Fruit fly (Drosophila melanogaster) whole organism, prepupa: ENCODE measurements around the gene CG8236.

Experiments used
- Blimp-1 ChIP-seq: fragments of 200-800 bp; sonication (Bioruptor generic); optimal IDR thresholded peaks from 3 replicates; lab custom pipeline; 2017; ENCODE audit warnings: missing biosample characterization, missing genetic modification characterization, mild to moderate bottlenecking, moderate library complexity, missing genetic modification reagents
- CG10631 ChIP-seq: fragments of 200-800 bp; sonication (Bioruptor generic); optimal IDR thresholded peaks from 2 replicates; lab custom pipeline; 2016; ENCODE audit warnings: missing biosample characterization, missing genetic modification characterization
- CG10669 ChIP-seq: fragments of 200-800 bp; sonication (Bioruptor generic); optimal IDR thresholded peaks from 3 replicates; lab custom pipeline; 2018; ENCODE audit warnings: missing biosample characterization, mild to moderate bottlenecking, missing genetic modification characterization, moderate library complexity
- CG11762 ChIP-seq: fragments of 200-800 bp; sonication (Bioruptor generic); optimal IDR thresholded peaks from 3 replicates; lab custom pipeline; 2016; ENCODE audit warnings: missing biosample characterization, missing genetic modification characterization; ENCODE audit not compliant: insufficient read depth
- CG15336 ChIP-seq: fragments of 200-800 bp; sonication (Bioruptor generic); IDR thresholded peaks from 2 replicates; pipeline ENCODE4 v1.3.6; 2022; ENCODE audit warnings: missing biosample characterization, missing genetic modification characterization
- CG1621 ChIP-seq: fragments of 200-800 bp; sonication (Bioruptor generic); optimal IDR thresholded peaks from 3 replicates; lab custom pipeline; 2018; ENCODE audit warnings: missing biosample characterization, mild to moderate bottlenecking, missing genetic modification characterization
- CG3032 ChIP-seq: fragments of 200-800 bp; optimal IDR thresholded peaks from 2 replicates; lab custom pipeline; 2019; ENCODE audit warnings: missing biosample characterization, mild to moderate bottlenecking, missing genetic modification characterization, moderate library complexity
- CG31627 ChIP-seq: fragments of 200-800 bp; sonication (Bioruptor generic); optimal IDR thresholded peaks from 3 replicates; lab custom pipeline; 2016; ENCODE audit warnings: missing biosample characterization, missing genetic modification characterization
- CG32006 ChIP-seq: fragments of 200-800 bp; sonication (Bioruptor generic); optimal IDR thresholded peaks from 3 replicates; lab custom pipeline; 2017; ENCODE audit warnings: missing biosample characterization, mild to moderate bottlenecking, missing genetic modification characterization
- CG4318 ChIP-seq: fragments of 200-800 bp; sonication (Bioruptor generic); optimal IDR thresholded peaks from 3 replicates; lab custom pipeline; 2017; ENCODE audit warnings: missing biosample characterization, mild to moderate bottlenecking, missing genetic modification characterization
- CG6163 ChIP-seq: fragments of 200-800 bp; sonication (Bioruptor generic); IDR thresholded peaks from 3 replicates; pipeline ENCODE4 v1.3.6; 2022; ENCODE audit warnings: missing biosample characterization, missing genetic modification characterization
- CG6276 ChIP-seq: fragments of 200-800 bp; sonication (Bioruptor generic); optimal IDR thresholded peaks from 2 replicates; lab custom pipeline; 2017; ENCODE audit warnings: missing biosample characterization, mild to moderate bottlenecking, missing genetic modification characterization
- CG6792 ChIP-seq: fragments of 200-800 bp; sonication (Bioruptor generic); optimal IDR thresholded peaks from 3 replicates; lab custom pipeline; 2016; ENCODE audit warnings: missing biosample characterization, missing genetic modification characterization
- CG6808 ChIP-seq: fragments of 200-800 bp; sonication (Bioruptor generic); optimal IDR thresholded peaks from 3 replicates; lab custom pipeline; 2017; ENCODE audit warnings: missing biosample characterization, missing genetic modification characterization, mild to moderate bottlenecking, moderate library complexity, missing genetic modification reagents
- CG6854 ChIP-seq: fragments of 200-800 bp; sonication (Bioruptor generic); optimal IDR thresholded peaks from 2 replicates; lab custom pipeline; 2017; ENCODE audit warnings: missing biosample characterization, mild to moderate bottlenecking, missing genetic modification characterization
- CG8319 ChIP-seq: fragments of 200-800 bp; sonication (Bioruptor generic); optimal IDR thresholded peaks from 3 replicates; lab custom pipeline; 2016; ENCODE audit warnings: missing biosample characterization, missing genetic modification characterization
- CG8632 ChIP-seq: fragments of 200-800 bp; sonication (Bioruptor generic); optimal IDR thresholded peaks from 3 replicates; lab custom pipeline; 2016; ENCODE audit warnings: missing biosample characterization, missing genetic modification characterization
- Eip75B ChIP-seq: fragments of 200-800 bp; sonication (Bioruptor generic); optimal IDR thresholded peaks from 3 replicates; lab custom pipeline; 2016; ENCODE audit warnings: missing biosample characterization, missing genetic modification characterization
- Eip93F ChIP-seq: fragments of 200-800 bp; sonication (Bioruptor generic); optimal IDR thresholded peaks from 2 replicates; lab custom pipeline; 2016; ENCODE audit warnings: missing biosample characterization, mild to moderate bottlenecking, missing genetic modification characterization
- Ets96B ChIP-seq: fragments of 200-800 bp; optimal IDR thresholded peaks from 2 replicates; lab custom pipeline; 2019; ENCODE audit warnings: missing biosample characterization, mild to moderate bottlenecking, missing genetic modification characterization, moderate library complexity
- Gug ChIP-seq: fragments of 200-800 bp; sonication (Bioruptor generic); IDR thresholded peaks from 2 replicates; pipeline ENCODE4 v1.3.6; 2022; ENCODE audit warnings: missing biosample characterization, missing genetic modification characterization
- Hr38 ChIP-seq: sonication (Bioruptor generic); optimal IDR thresholded peaks from 2 replicates; lab custom pipeline; 2016; ENCODE audit warnings: missing biosample characterization, missing genetic modification characterization
- Hr39 ChIP-seq: fragments of 200-800 bp; sonication (Bioruptor generic); optimal IDR thresholded peaks from 2 replicates; lab custom pipeline; 2016; ENCODE audit warnings: missing biosample characterization, missing genetic modification characterization
- Hr4 ChIP-seq: fragments of 200-800 bp; sonication (Bioruptor generic); optimal IDR thresholded peaks from 3 replicates; lab custom pipeline; 2016; ENCODE audit warnings: missing biosample characterization, missing genetic modification characterization
- Lpt ChIP-seq: fragments of 200-800 bp; sonication (Bioruptor generic); optimal IDR thresholded peaks from 3 replicates; lab custom pipeline; 2016; ENCODE audit warnings: missing biosample characterization, missing genetic modification characterization
- Met ChIP-seq: fragments of 200-800 bp; sonication (Bioruptor generic); optimal IDR thresholded peaks from 3 replicates; lab custom pipeline; 2016; ENCODE audit warnings: missing biosample characterization, missing genetic modification characterization
- OdsH ChIP-seq: fragments of 200-800 bp; sonication (Bioruptor generic); optimal IDR thresholded peaks from 3 replicates; lab custom pipeline; 2016; ENCODE audit warnings: missing biosample characterization, missing genetic modification characterization
- Sox14 ChIP-seq: fragments of 200-800 bp; sonication (Bioruptor generic); optimal IDR thresholded peaks from 3 replicates; lab custom pipeline; 2016; ENCODE audit warnings: missing biosample characterization, missing genetic modification characterization
- Sox15 ChIP-seq: fragments of 200-800 bp; sonication (Bioruptor generic); optimal IDR thresholded peaks from 3 replicates; lab custom pipeline; 2016; ENCODE audit warnings: missing biosample characterization, missing genetic modification characterization
- achi ChIP-seq: fragments of 200-800 bp; sonication (Bioruptor generic); optimal IDR thresholded peaks from 3 replicates; lab custom pipeline; 2016; ENCODE audit warnings: missing biosample characterization, missing genetic modification characterization
- cyc ChIP-seq: fragments of 200-800 bp; sonication (Bioruptor generic); optimal IDR thresholded peaks from 3 replicates; lab custom pipeline; 2016; ENCODE audit warnings: missing biosample characterization, missing genetic modification characterization
- dac ChIP-seq: fragments of 200-800 bp; sonication (Bioruptor generic); optimal IDR thresholded peaks from 2 replicates; lab custom pipeline; 2017; ENCODE audit warnings: missing biosample characterization, mild to moderate bottlenecking, missing genetic modification characterization
- dsx ChIP-seq: fragments of 200-800 bp; optimal IDR thresholded peaks from 3 replicates; lab custom pipeline; 2019; ENCODE audit warnings: missing biosample characterization, mild to moderate bottlenecking, missing genetic modification characterization, moderate library complexity; ENCODE audit not compliant: poor library complexity, severe bottlenecking
- eg ChIP-seq: fragments of 200-800 bp; sonication (Bioruptor generic); IDR thresholded peaks from 3 replicates; pipeline ENCODE4 v1.3.6; 2022; ENCODE audit warnings: missing biosample characterization, missing genetic modification characterization
- esn ChIP-seq: fragments of 200-800 bp; sonication (Bioruptor generic); optimal IDR thresholded peaks from 2 replicates; lab custom pipeline; 2016; ENCODE audit warnings: missing biosample characterization, mild to moderate bottlenecking, missing genetic modification characterization, moderate library complexity
- fd85E ChIP-seq: fragments of 200-800 bp; sonication (Bioruptor generic); optimal IDR thresholded peaks from 3 replicates; lab custom pipeline; 2016; ENCODE audit warnings: missing biosample characterization, missing genetic modification characterization
- fkh ChIP-seq: fragments of 200-800 bp; sonication (Bioruptor generic); optimal IDR thresholded peaks from 3 replicates; lab custom pipeline; 2017; ENCODE audit warnings: missing biosample characterization, mild to moderate bottlenecking, missing genetic modification characterization, moderate library complexity
- lz ChIP-seq: fragments of 200-800 bp; sonication (Bioruptor generic); optimal IDR thresholded peaks from 3 replicates; lab custom pipeline; 2016; ENCODE audit warnings: missing biosample characterization, missing genetic modification characterization
- net ChIP-seq: fragments of 200-800 bp; sonication (Bioruptor generic); optimal IDR thresholded peaks from 3 replicates; lab custom pipeline; 2016; ENCODE audit warnings: missing biosample characterization, missing genetic modification characterization
- pdm3 ChIP-seq: fragments of 200-800 bp; sonication (Bioruptor generic); optimal IDR thresholded peaks from 3 replicates; lab custom pipeline; 2016; ENCODE audit warnings: missing biosample characterization, missing genetic modification characterization
- salr ChIP-seq, 2 experiments: fragments of 200-800 bp; sonication (Bioruptor generic); optimal IDR thresholded peaks; 3 replicates each; lab custom pipeline; 2016 to 2018; ENCODE audit warnings: missing biosample characterization in 2 of 2, missing genetic modification characterization in 2 of 2, mild to moderate bottlenecking in 1 of 2
- svp ChIP-seq: fragments of 200-800 bp; sonication (Bioruptor generic); peaks from one replicate; lab custom pipeline; 2016; ENCODE audit warnings: missing biosample characterization, missing genetic modification characterization
- topi ChIP-seq: fragments of 200-800 bp; sonication (Bioruptor generic); optimal IDR thresholded peaks from 3 replicates; lab custom pipeline; 2016; ENCODE audit warnings: missing biosample characterization, missing genetic modification characterization
- vri ChIP-seq: fragments of 200-800 bp; sonication (Bioruptor generic); optimal IDR thresholded peaks from 3 replicates; lab custom pipeline; 2016; ENCODE audit warnings: missing biosample characterization, mild to moderate bottlenecking, missing genetic modification characterization

Gene CG8236

DNA sequence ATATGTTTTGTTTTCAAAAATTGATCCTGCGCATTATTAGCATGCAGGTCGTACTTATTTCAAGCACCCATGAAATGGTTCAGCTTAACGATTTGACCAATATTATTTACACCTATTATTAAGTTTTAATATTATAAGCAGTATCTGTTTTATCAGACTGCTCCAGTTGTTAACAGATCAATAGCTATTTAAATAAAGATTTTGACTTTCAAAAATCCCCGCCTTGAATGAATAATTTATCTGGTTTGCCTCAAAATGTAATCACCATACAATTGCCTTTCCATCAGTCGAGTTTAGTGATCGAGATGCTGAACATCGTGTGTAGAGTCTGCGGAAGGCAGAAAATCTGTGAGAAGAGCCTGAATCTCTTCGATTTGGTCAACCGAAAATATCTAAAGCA is 44.0 kb upstream of the CG8236 start, which contains the start of gene ouib:
ouib (plus strand) TSS at position 301 of the 400 bp plus-strand sequence.
- no peak for TF ChIP-seq Lpt (GFP tag; lab: Kevin White, UChicago)
- TF ChIP-seq Blimp-1 = no peak
- no peak for TF ChIP-seq fd85E (GFP tag; lab: Kevin White, UChicago)
- no peak for TF ChIP-seq Eip75B
- no peak for TF ChIP-seq CG10631 (GFP tag; lab: Kevin White, UChicago)
- no peak for TF ChIP-seq Hr39
- TF ChIP-seq CG32006 (GFP tag; lab: Kevin White, UChicago) = no peak
- TF ChIP-seq achi (GFP tag; lab: Kevin White, UChicago) = no peak

DNA sequence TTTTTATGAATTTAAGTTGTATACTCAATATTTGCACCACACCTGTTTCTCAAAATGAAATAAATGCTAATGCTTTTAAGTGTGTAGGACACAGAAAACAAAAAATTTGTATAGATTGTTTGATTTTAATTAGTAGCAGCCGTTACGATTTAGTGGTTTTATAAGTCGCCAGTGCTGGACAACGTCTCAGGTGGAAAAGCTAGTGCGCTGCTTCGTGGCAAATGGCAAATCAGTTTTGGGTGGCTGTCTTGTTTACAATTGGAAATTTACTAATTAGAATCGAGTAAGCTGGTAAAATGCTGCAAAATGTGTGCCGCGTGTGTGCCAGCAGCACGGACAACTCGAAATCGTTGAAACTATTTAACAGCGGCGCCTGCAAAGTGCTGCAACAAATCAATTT is 42.6 kb upstream of the CG8236 start, which contains the start of gene CG8159:
CG8159 (plus strand) TSS at position 223 of the 400 bp plus-strand sequence.
- TF ChIP-seq CG3032 (tag; lab: Kevin White, UChicago) (no peak), esn (GFP tag; lab: Kevin White, UChicago) (peak; percentile 25)

- TF ChIP-seq Gug (no peak), Eip93F (no peak), Sox15 (GFP tag; lab: Kevin White, UChicago) (no peak), net (no peak), CG6792 (GFP tag; lab: Kevin White, UChicago) (no peak), Blimp-1 (no peak), Ets96B (no peak), Hr39 (no peak)
Measured at dm6 chr3R:8729542-8729941, 39.7 kb upstream of the CG8236 start, which contains the start of gene ranshi. ranshi (minus strand) TSS chr3R:8729693.

DNA sequence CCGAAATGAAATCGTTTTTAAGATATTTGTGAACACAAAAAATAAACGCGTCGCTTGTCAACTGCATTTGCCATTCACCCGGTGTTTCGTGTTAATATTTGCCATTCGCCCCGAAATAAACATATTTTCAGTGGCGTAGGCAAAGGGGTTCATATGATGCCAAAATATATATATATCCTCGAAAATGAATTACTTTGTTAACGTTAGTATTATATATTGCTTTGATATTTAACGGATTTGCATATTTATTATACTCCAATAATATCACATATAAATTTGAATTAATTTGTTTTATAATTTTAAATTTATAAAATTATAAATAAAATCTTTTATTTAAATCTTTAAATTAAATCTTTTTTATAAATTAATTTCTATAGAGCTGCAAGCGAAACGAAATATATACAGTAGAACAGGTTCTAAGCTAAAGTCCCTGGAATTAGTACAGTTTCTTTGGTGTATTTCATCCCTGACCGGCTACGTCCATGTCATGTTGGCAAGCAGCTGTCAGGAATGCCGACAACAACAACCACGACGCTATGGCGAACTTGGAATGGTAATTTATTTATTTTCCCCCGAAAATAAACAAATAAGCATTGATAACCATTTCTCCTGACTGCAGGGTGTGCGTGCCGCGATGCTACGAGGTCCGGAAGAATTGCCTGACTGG is 37.5 kb upstream of the CG8236 start, which contains the start of the genes M1BP and CG8202:
M1BP (minus strand) TSS at position 102 of the 667 bp plus-strand sequence.
CG8202 (plus strand) TSS at position 495 of the 667 bp plus-strand sequence.
- TF ChIP-seq fd85E (GFP tag; lab: Kevin White, UChicago) (no peak), CG6854 (GFP tag; lab: Kevin White, UChicago) (peak; percentile 75), CG8319 (GFP tag; lab: Kevin White, UChicago) (peak; percentile 79), CG4318 (no peak), net (no peak), Met (no peak), dsx (GFP tag; lab: Kevin White, UChicago) (peak; percentile 83), CG11762 (GFP tag; lab: Kevin White, UChicago) (peak; percentile 96), Hr4 (GFP tag; lab: Kevin White, UChicago) (no peak), CG6276 (GFP tag; lab: Kevin White, UChicago) (no peak), CG6163 (no peak; the same call in 2 of the 3 replicates), Blimp-1 (peak; percentile 77), CG1621 (tag; lab: Kevin White, UChicago) (no peak), CG32006 (GFP tag; lab: Kevin White, UChicago) (peak; percentile 93), achi (GFP tag; lab: Kevin White, UChicago) (peak; percentile 94), svp (GFP tag; lab: Kevin White, UChicago) (no peak), OdsH (peak; percentile 89), fkh (GFP tag; lab: Kevin White, UChicago) (peak; percentile 67), Lpt (GFP tag; lab: Kevin White, UChicago) (peak; percentile 73), lz (peak; percentile 81), Eip93F (peak; percentile 44), CG31627 (GFP tag; lab: Kevin White, UChicago) (peak; percentile 76), eg (no peak; the same call in 2 of the 3 replicates), CG10669 (GFP tag; lab: Kevin White, UChicago) (peak; percentile 74), Sox14 (GFP tag; lab: Kevin White, UChicago) (peak; percentile 71), CG15336 (peak; percentile 69), CG6808 (GFP tag; lab: Kevin White, UChicago) (no peak), dac (peak; percentile 56), Hr38 (no peak), salr (GFP tag; optimal IDR thresholded peaks at IDR 0.05; lab: Kevin White, UChicago) (peak in 1 of 2 experiments; percentile 43), pdm3 (GFP tag; lab: Kevin White, UChicago) (no peak), topi (GFP tag; lab: Kevin White, UChicago) (peak; percentile 76), cyc (GFP tag; lab: Kevin White, UChicago) (peak; percentile 72), CG3032 (tag; lab: Kevin White, UChicago) (peak; percentile 91), CG8632 (GFP tag; lab: Kevin White, UChicago) (peak; percentile 91), vri (GFP tag; lab: Kevin White, UChicago) (peak; percentile 54), Sox15 (GFP tag; lab: Kevin White, UChicago) (peak; percentile 81)
